Fruit fly (Drosophila melanogaster): ENCODE measurements around the gene Miro.

DNA sequence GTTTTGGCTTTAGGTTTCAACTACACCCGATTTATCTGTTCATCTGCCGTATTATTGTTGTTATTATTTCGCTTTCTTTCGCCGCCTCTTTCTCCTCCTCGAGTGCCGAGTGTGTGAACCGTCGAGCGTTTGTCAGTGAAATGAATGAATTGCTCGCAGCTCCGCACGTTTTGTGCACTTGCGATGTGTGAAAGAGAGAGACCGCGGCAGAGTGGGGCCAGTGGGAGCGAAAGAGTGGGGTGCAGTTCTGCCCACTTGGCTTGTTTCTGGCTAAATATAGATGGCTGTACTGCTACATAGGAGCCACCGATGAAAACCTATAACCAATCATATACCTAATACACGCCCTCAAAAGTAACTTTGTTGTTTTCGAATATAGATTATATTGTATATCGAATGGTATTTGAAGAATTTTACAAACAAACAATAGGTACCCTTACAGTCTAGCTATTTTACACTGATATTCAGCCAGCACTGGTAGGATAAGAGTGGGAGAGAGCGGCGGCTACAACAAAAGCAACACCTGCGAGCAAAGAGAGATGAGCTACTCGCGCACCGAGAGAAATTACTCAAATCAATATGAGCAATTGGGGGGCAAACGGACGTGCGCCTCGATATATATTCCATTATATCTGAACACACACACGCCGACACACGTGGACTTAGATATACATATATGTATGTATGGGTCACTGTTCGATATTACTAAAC, 32.0 kb downstream of the Miro start:
- peak; percentile 17 for TF ChIP-seq Hr96 (GFP tag; optimal IDR thresholded peaks at IDR 0.05)
- no peak for TF ChIP-seq CG1620 (GFP tag; optimal IDR thresholded peaks at IDR 0.05)
